Worm (Caenorhabditis elegans) whole organism, L4/young adult: Measurements from ENCODE around the gene oac-2.

Experiments used
- dao-5 ChIP-seq: sonication (generic microtip); optimal IDR thresholded peaks from 2 replicates; lab custom pipeline; 2016; ENCODE audit warnings: missing genotype, missing genetic modification characterization, moderate library complexity, missing compliant biosample characterization
- him-1 ChIP-seq: sonication (generic microtip); optimal IDR thresholded peaks from 2 replicates; lab custom pipeline; 2016; ENCODE audit warnings: missing genotype, missing genetic modification reagents, missing genetic modification characterization, missing compliant biosample characterization

- no peak for TF ChIP-seq dao-5 (tag; lab: Kevin White, UChicago)
- no peak for TF ChIP-seq him-1 (tag; lab: Kevin White, UChicago)
Measured at ce11 chrV:3444777-3445089, 30.2 kb downstream of the oac-2 start, which contains the start of gene cfz-2.
